Worm (Caenorhabditis elegans) whole organism, young adult: Measurements from ENCODE around the gene zip-3.

Experiments
- F49E8.2 ChIP-seq: sonication (generic microtip); optimal IDR thresholded peaks from 3 replicates; lab custom pipeline; 2017; ENCODE audit warnings: missing genetic modification characterization, mild to moderate bottlenecking, missing compliant biosample characterization, antibody characterized with exemption, moderate library complexity; ENCODE audit not compliant: insufficient read depth
- F57A8.1 ChIP-seq: fragments of 200-800 bp; sonication (Bioruptor generic); optimal IDR thresholded peaks from 2 replicates; lab custom pipeline; 2018; ENCODE audit warnings: mild to moderate bottlenecking, missing genetic modification characterization, moderate library complexity, missing compliant biosample characterization
- aptf-2 ChIP-seq: fragments of 200-800 bp; sonication (Bioruptor generic); conservative IDR thresholded peaks from 2 replicates; pipeline ENCODE4 v1.3.6; 2022; ENCODE audit warnings: missing genetic modification reagents, missing genetic modification characterization, missing compliant biosample characterization
- dox-1 ChIP-seq: fragments of 200-800 bp; sonication (Bioruptor generic); IDR thresholded peaks from 2 replicates; pipeline ENCODE4 v1.3.6; 2022; ENCODE audit warnings: missing genetic modification reagents, missing genetic modification characterization, missing compliant biosample characterization
- let-526 ChIP-seq: fragments of 200-800 bp; sonication (Bioruptor generic); IDR thresholded peaks from 2 replicates; pipeline ENCODE4 v1.3.6; 2022; ENCODE audit warnings: missing genetic modification reagents, missing genetic modification characterization, missing compliant biosample characterization
- lsy-27 ChIP-seq: sonication (generic microtip); optimal IDR thresholded peaks from 2 replicates; lab custom pipeline; 2017; ENCODE audit warnings: missing genetic modification characterization, mild to moderate bottlenecking, missing compliant biosample characterization, antibody characterized with exemption, missing genotype, borderline replicate concordance; ENCODE audit not compliant: insufficient read depth
- pha-4 ChIP-seq: fragments of 150-350 bp; sonication (generic microtip); optimal IDR thresholded peaks from 2 replicates; lab custom pipeline; 2014; ENCODE audit warnings: missing biosample characterization, missing genetic modification reagents, missing genetic modification characterization
- rec-8 ChIP-seq, 2 experiments: sonication (generic microtip); optimal IDR thresholded peaks; 2 replicates each; lab custom pipeline; 2016; ENCODE audit warnings: mild to moderate bottlenecking in 2 of 2, missing genetic modification characterization in 2 of 2, missing genetic modification reagents in 2 of 2, missing genotype in 2 of 2, missing biosample characterization in 1 of 2, missing compliant biosample characterization in 1 of 2, moderate library complexity in 1 of 2
- snpc-4 ChIP-seq, 5 experiments: fragments of 150-350 bp in 1 of 5; sonication (generic microtip) in 4 of 5; optimal IDR thresholded peaks; 2 replicates each; lab custom pipeline; 2014 to 2018; ENCODE audit warnings: missing genetic modification characterization in 5 of 5, missing biosample characterization in 3 of 5, antibody characterized with exemption in 2 of 5, mild to moderate bottlenecking in 2 of 5, missing compliant biosample characterization in 2 of 5, missing genotype in 2 of 5, moderate library complexity in 2 of 5, missing genetic modification reagents in 1 of 5
- unc-62 ChIP-seq: fragments of 150-350 bp; optimal IDR thresholded peaks from 2 replicates; lab custom pipeline; 2014; ENCODE audit warnings: missing biosample characterization, missing genetic modification reagents, missing genetic modification characterization

ce11 chrII:13954979-13955378 lies 2.3 kb downstream of the zip-3 start:
- TF ChIP-seq rec-8 (tag; optimal IDR thresholded peaks at IDR 0.05; lab: Kevin White, UChicago) (no peak), F57A8.1 (GFP tag; lab: Kevin White, UChicago) (no peak), aptf-2 (GFP tag; lab: Robert Waterston, UW) (no peak), snpc-4 (GFP tag; optimal IDR thresholded peaks at IDR 0.05; lab: Kevin White, UChicago) (no peak), snpc-4 (tag; optimal IDR thresholded peaks at IDR 0.05; lab: Kevin White, UChicago) (no peak), F49E8.2 (no peak), dox-1 (GFP tag; lab: Robert Waterston, UW) (no peak), pha-4 (tag; lab: Kevin White, UChicago) (no peak), lsy-27 (no peak), unc-62 (GFP tag; lab: Kevin White, UChicago) (no peak), let-526 (GFP tag; lab: Robert Waterston, UW) (no peak)
